Worm (Caenorhabditis elegans): ENCODE measurements around the gene R08A2.1.

The R08A2.1 gene

ce11 chrV:14688097-14688912 is 31.1 kb downstream of the R08A2.1 start, which contains the start of gene C47E8.11 (continued):
- TF ChIP-seq hlh-12 (tag; optimal IDR thresholded peaks at IDR 0.05) (no peak), aptf-2 (GFP tag; conservative IDR thresholded peaks at IDR 0.05) (no peak), Y53F4B.3 (GFP tag; IDR thresholded peaks at IDR 0.05) (no peak), zim-3 (tag; optimal IDR thresholded peaks at IDR 0.05) (peak; percentile 50), rcor-1 (GFP tag; IDR thresholded peaks at IDR 0.05) (peak; percentile 30), atf-7 (tag; optimal IDR thresholded peaks at IDR 0.05) (peak; percentile 34), sea-2 (GFP tag; IDR thresholded peaks at IDR 0.05) (no peak), hrde-1 (tag; optimal IDR thresholded peaks at IDR 0.05; ENCODE audit: borderline replicate concordance) (peak; percentile 21), F10E7.11 (tag; optimal IDR thresholded peaks at IDR 0.05) (peak; percentile 85), snpc-4 (GFP tag; optimal IDR thresholded peaks at IDR 0.05) (peak; percentile 3), snpc-4 (tag; optimal IDR thresholded peaks at IDR 0.05) (peak in 2 of 4 experiments; percentile 39 to 74), egl-18 (GFP tag; IDR thresholded peaks at IDR 0.05) (no peak), attf-6 (GFP tag; IDR thresholded peaks at IDR 0.05) (no peak; the same call in 1 of the 2 replicates), sdz-38 (tag; optimal IDR thresholded peaks at IDR 0.05) (no peak), Y79H2A.3 (GFP tag; conservative IDR thresholded peaks at IDR 0.05) (no peak), bed-2 (GFP tag; IDR thresholded peaks at IDR 0.05) (no peak), somi-1 (GFP tag; optimal IDR thresholded peaks at IDR 0.05) (peak; percentile 26), B0019.2 (GFP tag; conservative IDR thresholded peaks at IDR 0.05) (no peak), nhr-90 (tag; optimal IDR thresholded peaks at IDR 0.05) (no peak), tlf-1 (GFP tag; optimal IDR thresholded peaks at IDR 0.05) (peak; percentile 78), Y53G8AR.9 (GFP tag; conservative IDR thresholded peaks at IDR 0.05) (peak; percentile 68), nfyb-1 (GFP tag; IDR thresholded peaks at IDR 0.05) (peak; percentile 75), ztf-18 (tag; optimal IDR thresholded peaks at IDR 0.05) (peak; percentile 43), ceh-40 (GFP tag; IDR thresholded peaks at IDR 0.05) (no peak), ceh-79 (tag; optimal IDR thresholded peaks at IDR 0.05) (peak; percentile 80), C06A6.2 (GFP tag; conservative IDR thresholded peaks at IDR 0.05) (peak; percentile 48; the same call in 1 of the 2 replicates), bed-1 (GFP tag; IDR thresholded peaks at IDR 0.05) (no peak), attf-5 (GFP tag; optimal IDR thresholded peaks at IDR 0.05) (peak; percentile 26), K12H6.12 (tag; optimal IDR thresholded peaks at IDR 0.05) (peak; percentile 39), B0336.3 (GFP tag; IDR thresholded peaks at IDR 0.05) (peak; percentile 86), lsl-1 (GFP tag; optimal IDR thresholded peaks at IDR 0.05) (peak; percentile 52), tbp1 (GFP tag; optimal IDR thresholded peaks at IDR 0.05) (peak; percentile 67), dox-1 (GFP tag; IDR thresholded peaks at IDR 0.05) (peak; percentile 76), madf-6 (GFP tag; IDR thresholded peaks at IDR 0.05) (peak; percentile 84), hmg-1.2 (GFP tag; IDR thresholded peaks at IDR 0.05) (peak; percentile 36; the same call in 1 of the 2 replicates), tbx-9 (tag; optimal IDR thresholded peaks at IDR 0.05; ENCODE audit: borderline replicate concordance) (no peak), D2030.7 (GFP tag; IDR thresholded peaks at IDR 0.05) (peak; percentile 39; the same call in 1 of the 2 replicates), nhr-179 (tag; optimal IDR thresholded peaks at IDR 0.05) (no peak), repo-1 (tag; optimal IDR thresholded peaks at IDR 0.05) (peak; percentile 80), aptf-3 (GFP tag; IDR thresholded peaks at IDR 0.05) (no peak)

Data from whole organism, young adult.